Fruit fly (Drosophila melanogaster) whole organism, embryonic: ENCODE data around the gene CG7294.

Source experiments
- CG10209 ChIP-seq: fragments of 200-800 bp; sonication (Bioruptor generic); optimal IDR thresholded peaks from 3 replicates; lab custom pipeline; 2017; ENCODE audit warnings: missing biosample characterization, mild to moderate bottlenecking, missing genetic modification characterization, missing genetic modification reagents
- CG10321 ChIP-seq: fragments of 200-800 bp; sonication (Bioruptor generic); IDR thresholded peaks from 2 replicates; pipeline ENCODE4 v1.3.6; 2022; ENCODE audit warnings: missing biosample characterization, missing genetic modification characterization
- CG10431 ChIP-seq: fragments of 200-800 bp; sonication (Bioruptor generic); optimal IDR thresholded peaks from 3 replicates; lab custom pipeline; 2018; ENCODE audit warnings: missing biosample characterization, mild to moderate bottlenecking, missing genetic modification characterization
- CG11504 ChIP-seq: fragments of 200-800 bp; sonication (Bioruptor generic); optimal IDR thresholded peaks from 3 replicates; lab custom pipeline; 2019; ENCODE audit warnings: missing biosample characterization, mild to moderate bottlenecking, missing genetic modification characterization, moderate library complexity
- CG12155 ChIP-seq: fragments of 200-800 bp; sonication (Bioruptor generic); optimal IDR thresholded peaks from 3 replicates; lab custom pipeline; 2016; ENCODE audit warnings: missing biosample characterization, missing genetic modification characterization
- CG12299 ChIP-seq: fragments of 200-800 bp; sonication (Bioruptor generic); optimal IDR thresholded peaks from 2 replicates; lab custom pipeline; 2018; ENCODE audit warnings: missing biosample characterization, mild to moderate bottlenecking, missing genetic modification characterization
- CG15269 ChIP-seq: fragments of 200-800 bp; sonication (Bioruptor generic); optimal IDR thresholded peaks from 2 replicates; lab custom pipeline; 2018; ENCODE audit warnings: missing biosample characterization, mild to moderate bottlenecking, missing genetic modification characterization, moderate library complexity
- CG15479 ChIP-seq: fragments of 200-800 bp; sonication (Bioruptor generic); optimal IDR thresholded peaks from 3 replicates; lab custom pipeline; 2019; ENCODE audit warnings: missing biosample characterization, mild to moderate bottlenecking, missing genetic modification characterization, moderate library complexity
- CG1647 ChIP-seq: fragments of 200-800 bp; sonication (Bioruptor generic); optimal IDR thresholded peaks from 3 replicates; lab custom pipeline; 2016; ENCODE audit warnings: missing biosample characterization, missing genetic modification characterization
- CG17361 ChIP-seq: fragments of 200-800 bp; sonication (Bioruptor generic); IDR thresholded peaks from 3 replicates; pipeline ENCODE4 v1.3.6; 2022; ENCODE audit warnings: missing biosample characterization, missing genetic modification characterization
- CG18764 ChIP-seq: fragments of 200-800 bp; sonication (Bioruptor generic); optimal IDR thresholded peaks from 3 replicates; lab custom pipeline; 2016; ENCODE audit warnings: missing biosample characterization, missing genetic modification characterization
- CG5180 ChIP-seq: fragments of 200-800 bp; sonication (Bioruptor generic); optimal IDR thresholded peaks from 3 replicates; lab custom pipeline; 2017; ENCODE audit warnings: missing biosample characterization, missing genetic modification characterization, mild to moderate bottlenecking, moderate library complexity, missing genetic modification reagents
- CG5245 ChIP-seq: fragments of 200-800 bp; sonication (Bioruptor generic); optimal IDR thresholded peaks from 3 replicates; lab custom pipeline; 2016; ENCODE audit warnings: missing biosample characterization, missing genetic modification characterization
- CG7928 ChIP-seq: fragments of 200-800 bp; sonication (Bioruptor generic); optimal IDR thresholded peaks from 2 replicates; lab custom pipeline; 2017; ENCODE audit warnings: missing biosample characterization, mild to moderate bottlenecking, missing genetic modification characterization
- CG9437 ChIP-seq: fragments of 200-800 bp; sonication (Bioruptor generic); optimal IDR thresholded peaks from 2 replicates; lab custom pipeline; 2018; ENCODE audit warnings: missing biosample characterization, mild to moderate bottlenecking, missing genetic modification characterization
- CG9932 ChIP-seq: fragments of 200-800 bp; sonication (Bioruptor generic); IDR thresholded peaks from 2 replicates; pipeline ENCODE4 v1.3.6; 2022; ENCODE audit warnings: missing biosample characterization, missing genetic modification characterization
- Chrac-16 ChIP-seq: fragments of 200-800 bp; sonication (Bioruptor generic); optimal IDR thresholded peaks from 3 replicates; lab custom pipeline; 2016; ENCODE audit warnings: missing biosample characterization, missing genetic modification characterization
- D ChIP-seq, 2 experiments: fragments of 200-800 bp in 1 of 2; fragments of >200 bp in 1 of 2; sonication (Bioruptor generic) in 1 of 2; optimal IDR thresholded peaks; 2 replicates in 1 of 2; 3 replicates in 1 of 2; lab custom pipeline; 2017; ENCODE audit warnings: mild to moderate bottlenecking in 1 of 2, missing biosample characterization in 1 of 2, missing genetic modification characterization in 1 of 2, missing genetic modification reagents in 1 of 2
- Dip3 ChIP-seq: fragments of 200-800 bp; sonication (Bioruptor generic); optimal IDR thresholded peaks from 3 replicates; lab custom pipeline; 2016; ENCODE audit warnings: missing biosample characterization, missing genetic modification characterization
- Doc2 ChIP-seq: fragments of 200-800 bp; sonication (Bioruptor generic); IDR thresholded peaks from 2 replicates; pipeline ENCODE4 v1.3.6; 2022; ENCODE audit warnings: missing biosample characterization, missing genetic modification characterization
- Hr39 ChIP-seq: fragments of >200 bp; optimal IDR thresholded peaks from 2 replicates; lab custom pipeline; 2017
- Lim3 ChIP-seq: fragments of 200-800 bp; sonication (Bioruptor generic); IDR thresholded peaks from 2 replicates; pipeline ENCODE4 v1.3.6; 2022; ENCODE audit warnings: missing biosample characterization, missing genetic modification characterization
- NK7.1 ChIP-seq: fragments of 200-800 bp; sonication (Bioruptor generic); optimal IDR thresholded peaks from 3 replicates; lab custom pipeline; 2016; ENCODE audit warnings: missing biosample characterization, missing genetic modification characterization
- Opbp ChIP-seq: fragments of 200-800 bp; sonication (Bioruptor generic); IDR thresholded peaks from 3 replicates; pipeline ENCODE4 v1.3.6; 2022; ENCODE audit warnings: missing biosample characterization, missing genetic modification characterization; ENCODE audit not compliant: partially characterized antibody
- Ptx1 ChIP-seq: fragments of 200-800 bp; sonication (Bioruptor generic); IDR thresholded peaks from 2 replicates; pipeline ENCODE4 v1.3.6; 2022; ENCODE audit warnings: missing biosample characterization, missing genetic modification characterization
- Rx ChIP-seq: fragments of 200-800 bp; sonication (Bioruptor generic); IDR thresholded peaks from 2 replicates; pipeline ENCODE4 v1.3.6; 2022; ENCODE audit warnings: missing biosample characterization, missing genetic modification characterization
- Side ChIP-seq: fragments of 200-800 bp; sonication (Bioruptor generic); optimal IDR thresholded peaks from 2 replicates; lab custom pipeline; 2016; ENCODE audit warnings: missing biosample characterization, missing genetic modification characterization
- Sry-β ChIP-seq: fragments of 200-800 bp; sonication (Bioruptor generic); optimal IDR thresholded peaks from 2 replicates; lab custom pipeline; 2018; ENCODE audit warnings: missing biosample characterization, mild to moderate bottlenecking, missing genetic modification characterization, moderate library complexity
- Sry-δ ChIP-seq: fragments of 200-800 bp; sonication (Bioruptor generic); optimal IDR thresholded peaks from 2 replicates; lab custom pipeline; 2016; ENCODE audit warnings: missing biosample characterization, missing genetic modification characterization
- TFAM ChIP-seq: fragments of 200-800 bp; sonication (Bioruptor generic); optimal IDR thresholded peaks from 2 replicates; lab custom pipeline; 2017; ENCODE audit warnings: missing biosample characterization, missing genetic modification characterization, inconsistent platforms
- Xbp1 ChIP-seq: fragments of 200-800 bp; sonication (Bioruptor generic); optimal IDR thresholded peaks from 3 replicates; lab custom pipeline; 2016; ENCODE audit warnings: missing biosample characterization, mild to moderate bottlenecking, missing genetic modification characterization
- ash1 ChIP-seq: fragments of 200-800 bp; sonication (Bioruptor generic); optimal IDR thresholded peaks from 2 replicates; lab custom pipeline; 2018; ENCODE audit warnings: missing biosample characterization, mild to moderate bottlenecking, missing genetic modification characterization
- az2 ChIP-seq: fragments of 200-800 bp; sonication (Bioruptor generic); optimal IDR thresholded peaks from 3 replicates; lab custom pipeline; 2016; ENCODE audit warnings: missing biosample characterization, missing genetic modification characterization
- cad ChIP-seq: fragments of >200 bp; optimal IDR thresholded peaks from 2 replicates; lab custom pipeline; 2017; ENCODE audit warnings: missing biosample characterization, missing genetic modification characterization
- da ChIP-seq: fragments of 200-800 bp; sonication (Bioruptor generic); optimal IDR thresholded peaks from 2 replicates; lab custom pipeline; 2016; ENCODE audit warnings: missing biosample characterization, missing genetic modification characterization
- dati ChIP-seq: fragments of 200-800 bp; sonication (Bioruptor generic); IDR thresholded peaks from 2 replicates; pipeline ENCODE4 v1.3.6; 2022; ENCODE audit warnings: missing biosample characterization, missing genetic modification characterization
- emc ChIP-seq: fragments of 200-800 bp; sonication (Bioruptor generic); optimal IDR thresholded peaks from 2 replicates; lab custom pipeline; 2016; ENCODE audit warnings: missing biosample characterization, missing genetic modification characterization
- insv ChIP-seq, 2 experiments: fragments of 200-800 bp; sonication (Bioruptor generic); optimal IDR thresholded peaks; 3 replicates each; lab custom pipeline; 2016 to 2018; ENCODE audit warnings: missing biosample characterization in 2 of 2, missing genetic modification characterization in 2 of 2
- kah ChIP-seq: fragments of 200-800 bp; sonication (Bioruptor generic); optimal IDR thresholded peaks from 2 replicates; lab custom pipeline; 2018; ENCODE audit warnings: missing biosample characterization, mild to moderate bottlenecking, missing genetic modification characterization
- kay ChIP-seq: fragments of 200-800 bp; sonication (Bioruptor generic); optimal IDR thresholded peaks from 2 replicates; lab custom pipeline; 2016; ENCODE audit warnings: missing biosample characterization, missing genetic modification characterization
- lilli ChIP-seq: fragments of 200-800 bp; sonication (Bioruptor generic); optimal IDR thresholded peaks from 3 replicates; lab custom pipeline; 2016; ENCODE audit warnings: missing biosample characterization, missing genetic modification characterization
- lov ChIP-seq, 2 experiments: fragments of 200-800 bp in 1 of 2; fragments of >200 bp in 1 of 2; sonication (Bioruptor generic) in 1 of 2; IDR thresholded peaks in 1 of 2; optimal IDR thresholded peaks in 1 of 2; 2 replicates in 1 of 2; 3 replicates in 1 of 2; pipeline versions ENCODE4 v1.3.6 to Lab custom; 2017 to 2022; ENCODE audit warnings: missing biosample characterization in 1 of 2, missing genetic modification characterization in 1 of 2
- maf-S ChIP-seq: fragments of 200-800 bp; sonication (Bioruptor generic); optimal IDR thresholded peaks from 2 replicates; lab custom pipeline; 2016; ENCODE audit warnings: missing biosample characterization, missing genetic modification characterization
- oc ChIP-seq: fragments of 200-800 bp; sonication (Bioruptor generic); optimal IDR thresholded peaks from 2 replicates; lab custom pipeline; 2018; ENCODE audit warnings: missing biosample characterization, mild to moderate bottlenecking, missing genetic modification characterization, moderate library complexity
- pb ChIP-seq: fragments of 200-800 bp; sonication (Bioruptor generic); optimal IDR thresholded peaks from 3 replicates; lab custom pipeline; 2016; ENCODE audit warnings: missing biosample characterization, missing genetic modification characterization
- pho ChIP-seq: fragments of 200-800 bp; sonication (Bioruptor generic); optimal IDR thresholded peaks from 2 replicates; lab custom pipeline; 2016; ENCODE audit warnings: missing biosample characterization, missing genetic modification characterization
- sens-2 ChIP-seq: fragments of 200-800 bp; sonication (Bioruptor generic); IDR thresholded peaks from 2 replicates; pipeline ENCODE4 v1.3.6; 2022; ENCODE audit warnings: missing biosample characterization, missing genetic modification characterization
- sna ChIP-seq: fragments of 200-800 bp; sonication (Bioruptor generic); IDR thresholded peaks from 2 replicates; pipeline ENCODE4 v1.3.6; 2022; ENCODE audit warnings: missing biosample characterization, missing genetic modification characterization; ENCODE audit not compliant: partially characterized antibody
- sr ChIP-seq: fragments of 200-800 bp; sonication (Bioruptor generic); IDR thresholded peaks from 3 replicates; pipeline ENCODE4 v1.3.6; 2022; ENCODE audit warnings: missing biosample characterization, missing genetic modification characterization

Gene CG7294

DNA sequence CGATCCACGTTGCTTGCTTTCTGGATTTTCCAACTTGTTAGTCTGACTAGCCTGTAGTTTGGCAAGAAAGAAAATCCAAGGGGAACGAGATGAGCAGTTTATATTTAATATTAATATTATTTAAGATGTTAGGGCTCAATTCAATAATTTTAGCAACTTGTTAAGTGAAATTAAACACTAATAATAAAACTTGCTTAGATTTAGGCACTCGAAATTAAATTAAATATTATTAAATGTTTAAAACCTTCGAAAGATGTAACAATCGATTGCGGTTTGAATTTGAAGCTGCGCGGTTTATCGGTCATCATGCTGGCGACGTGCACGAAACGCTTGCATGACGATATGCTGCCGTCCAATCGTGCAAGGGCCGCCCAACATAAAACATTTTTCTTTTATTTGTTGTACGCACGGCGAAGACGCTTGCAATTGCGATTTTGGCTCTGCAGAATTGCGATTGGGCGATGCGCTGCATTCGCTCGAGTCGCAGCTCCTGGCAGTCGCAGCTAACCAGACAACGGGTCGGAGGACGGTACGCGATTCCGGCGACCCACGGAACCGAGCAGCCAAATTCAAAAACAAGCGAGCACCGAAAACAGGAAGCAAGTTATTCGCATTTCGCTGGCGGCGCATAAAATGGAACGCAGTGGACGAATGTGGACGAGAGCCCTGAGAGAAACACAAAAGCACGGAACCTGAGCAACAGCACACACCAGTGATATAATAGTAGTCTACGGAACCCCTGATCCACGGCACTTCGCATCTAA, 48.1 kb upstream of the CG7294 start, which contains the start of the genes Vha16-5 and CG12299 (continued):
- TF ChIP-seq lov (optimal IDR thresholded peaks at IDR 0.05; lab: Kevin White, UChicago) (no peak), lov (GFP tag; IDR thresholded peaks at IDR 0.05; lab: Robert Waterston, UW) (peak; percentile 93), maf-S (GFP tag; lab: Kevin White, UChicago) (peak; percentile 81), CG7928 (GFP tag; lab: Kevin White, UChicago) (peak; percentile 30), pho (GFP tag; lab: Kevin White, UChicago) (peak; percentile 92), Sry-β (GFP tag; lab: Kevin White, UChicago) (no peak), CG15479 (GFP tag; lab: Kevin White, UChicago) (no peak), sens-2 (peak; percentile 63; the same call in 1 of the 2 replicates), Doc2 (GFP tag; lab: Robert Waterston, UW) (peak; percentile 72; the same call in 1 of the 2 replicates), CG11504 (tag; lab: Kevin White, UChicago) (no peak), insv (GFP tag; optimal IDR thresholded peaks at IDR 0.05; lab: Kevin White, UChicago) (no peak), Lim3 (GFP tag; lab: Robert Waterston, UW) (peak; percentile 47; the same call in 1 of the 2 replicates), CG12155 (GFP tag; lab: Kevin White, UChicago) (peak; percentile 81), CG9932 (GFP tag; lab: Robert Waterston, UW) (peak; percentile 95), da (GFP tag; lab: Kevin White, UChicago) (peak; percentile 61), Chrac-16 (GFP tag; lab: Kevin White, UChicago) (peak; percentile 85), sna (GFP tag; lab: Robert Waterston, UW) (peak; percentile 70), CG18764 (GFP tag; lab: Kevin White, UChicago) (peak; percentile 99), emc (peak; percentile 58), az2 (GFP tag; lab: Kevin White, UChicago) (peak; percentile 87), Opbp (GFP tag; lab: Robert Waterston, UW) (peak; percentile 94), CG9437 (peak; percentile 47), TFAM (GFP tag; lab: Kevin White, UChicago) (no peak), ash1 (GFP tag; lab: Kevin White, UChicago) (no peak), CG10321 (peak; percentile 44; the same call in 1 of the 2 replicates), sr (peak; percentile 89), kay (GFP tag; lab: Kevin White, UChicago) (peak; percentile 59), Sry-δ (peak; percentile 71), NK7.1 (GFP tag; lab: Kevin White, UChicago) (peak; percentile 53), Hr39 (no peak), Rx (GFP tag; lab: Robert Waterston, UW) (peak; percentile 87), CG5245 (peak; percentile 88), CG12299 (tag; lab: Kevin White, UChicago) (peak; percentile 31), CG15269 (tag; lab: Kevin White, UChicago) (no peak), oc (tag; lab: Kevin White, UChicago) (no peak), CG10431 (peak; percentile 22), pb (GFP tag; lab: Kevin White, UChicago) (peak; percentile 69), CG17361 (peak; percentile 55; the same call in 1 of the 3 replicates), Dip3 (GFP tag; lab: Kevin White, UChicago) (peak; percentile 83), Ptx1 (peak; percentile 90), CG10209 (GFP tag; lab: Kevin White, UChicago) (peak; percentile 72), D (optimal IDR thresholded peaks at IDR 0.05; lab: Kevin White, UChicago) (no peak), D (GFP tag; optimal IDR thresholded peaks at IDR 0.05; lab: Kevin White, UChicago) (no peak), CG5180 (GFP tag; lab: Kevin White, UChicago) (no peak), Side (GFP tag; lab: Kevin White, UChicago) (peak; percentile 67), cad (GFP tag; lab: Kevin White, UChicago) (no peak), dati (GFP tag; lab: Robert Waterston, UW) (peak; percentile 73), kah (GFP tag; lab: Kevin White, UChicago) (no peak), lilli (GFP tag; lab: Kevin White, UChicago) (peak; percentile 94), CG1647 (GFP tag; lab: Kevin White, UChicago) (peak; percentile 92), Xbp1 (GFP tag; lab: Kevin White, UChicago) (peak; percentile 96)
